Fruit fly (Drosophila melanogaster) whole organism, embryonic: Measurements from ENCODE around the gene CG6481.

Source experiments
- ATbp ChIP-seq: fragments of 200-800 bp; sonication (Bioruptor generic); optimal IDR thresholded peaks from 2 replicates; lab custom pipeline; 2017; ENCODE audit warnings: missing biosample characterization, mild to moderate bottlenecking, missing genetic modification characterization, missing genetic modification reagents
- B-H2 ChIP-seq: fragments of 200-800 bp; sonication (Bioruptor generic); optimal IDR thresholded peaks from 2 replicates; lab custom pipeline; 2018; ENCODE audit warnings: missing biosample characterization, mild to moderate bottlenecking, missing genetic modification characterization
- CG10267 ChIP-seq: fragments of 200-800 bp; sonication (Bioruptor generic); optimal IDR thresholded peaks from 2 replicates; lab custom pipeline; 2018; ENCODE audit warnings: missing biosample characterization, mild to moderate bottlenecking, missing genetic modification characterization, moderate library complexity
- CG11504 ChIP-seq: fragments of 200-800 bp; sonication (Bioruptor generic); optimal IDR thresholded peaks from 3 replicates; lab custom pipeline; 2019; ENCODE audit warnings: missing biosample characterization, mild to moderate bottlenecking, missing genetic modification characterization, moderate library complexity
- CG11695 ChIP-seq: fragments of 200-800 bp; sonication (Bioruptor generic); IDR thresholded peaks from 3 replicates; pipeline ENCODE4 v1.3.6; 2022; ENCODE audit warnings: missing biosample characterization, missing genetic modification characterization
- CG12391 ChIP-seq: fragments of 200-800 bp; sonication (Bioruptor generic); optimal IDR thresholded peaks from 3 replicates; lab custom pipeline; 2018; ENCODE audit warnings: missing biosample characterization, mild to moderate bottlenecking, missing genetic modification characterization, moderate library complexity
- CG13424 ChIP-seq: fragments of 200-800 bp; sonication (Bioruptor generic); optimal IDR thresholded peaks from 2 replicates; lab custom pipeline; 2019; ENCODE audit warnings: missing biosample characterization, mild to moderate bottlenecking, missing genetic modification characterization, moderate library complexity
- CG15269 ChIP-seq: fragments of 200-800 bp; sonication (Bioruptor generic); optimal IDR thresholded peaks from 2 replicates; lab custom pipeline; 2018; ENCODE audit warnings: missing biosample characterization, mild to moderate bottlenecking, missing genetic modification characterization, moderate library complexity
- CG15601 ChIP-seq: fragments of 200-800 bp; sonication (Bioruptor generic); optimal IDR thresholded peaks from 3 replicates; lab custom pipeline; 2019; ENCODE audit warnings: missing biosample characterization, mild to moderate bottlenecking, missing genetic modification characterization, moderate library complexity
- CG1647 ChIP-seq: fragments of 200-800 bp; sonication (Bioruptor generic); optimal IDR thresholded peaks from 3 replicates; lab custom pipeline; 2016; ENCODE audit warnings: missing biosample characterization, missing genetic modification characterization
- CG16813 ChIP-seq: fragments of 200-800 bp; sonication (Bioruptor generic); IDR thresholded peaks from 3 replicates; pipeline ENCODE4 v1.3.6; 2022; ENCODE audit warnings: missing biosample characterization, missing genetic modification characterization; ENCODE audit not compliant: partially characterized antibody
- CG17328 ChIP-seq: fragments of 200-800 bp; sonication (Bioruptor generic); IDR thresholded peaks from 2 replicates; pipeline ENCODE4 v1.3.6; 2022; ENCODE audit warnings: missing biosample characterization, missing genetic modification characterization
- CG17359 ChIP-seq: fragments of 200-800 bp; sonication (Bioruptor generic); optimal IDR thresholded peaks from 3 replicates; lab custom pipeline; 2018; ENCODE audit warnings: missing biosample characterization, mild to moderate bottlenecking, missing genetic modification characterization, moderate library complexity
- CG18262 ChIP-seq: fragments of 200-800 bp; optimal IDR thresholded peaks from 3 replicates; lab custom pipeline; 2019; ENCODE audit warnings: missing biosample characterization, mild to moderate bottlenecking, missing genetic modification characterization, moderate library complexity
- CG30020 ChIP-seq: fragments of 200-800 bp; optimal IDR thresholded peaks from 2 replicates; lab custom pipeline; 2019; ENCODE audit warnings: missing biosample characterization, mild to moderate bottlenecking, missing genetic modification characterization, moderate library complexity
- CG31365 ChIP-seq: fragments of 200-800 bp; sonication (Bioruptor generic); optimal IDR thresholded peaks from 2 replicates; lab custom pipeline; 2018; ENCODE audit warnings: missing biosample characterization, mild to moderate bottlenecking, missing genetic modification characterization
- CG31441 ChIP-seq: fragments of 200-800 bp; sonication (Bioruptor generic); IDR thresholded peaks from 2 replicates; pipeline ENCODE4 v1.3.6; 2022; ENCODE audit warnings: missing biosample characterization, missing genetic modification characterization
- CG32772 ChIP-seq: fragments of 200-800 bp; sonication (Bioruptor generic); IDR thresholded peaks from 2 replicates; pipeline ENCODE4 v1.3.6; 2022; ENCODE audit warnings: missing biosample characterization, missing genetic modification characterization
- CG4404 ChIP-seq: fragments of 200-800 bp; sonication (Bioruptor generic); IDR thresholded peaks from 2 replicates; pipeline ENCODE4 v1.3.6; 2022; ENCODE audit warnings: missing biosample characterization, missing genetic modification characterization
- CG4820 ChIP-seq: fragments of 200-800 bp; sonication (Bioruptor generic); optimal IDR thresholded peaks from 3 replicates; lab custom pipeline; 2016; ENCODE audit warnings: missing biosample characterization, missing genetic modification characterization
- CG8089 ChIP-seq: fragments of 200-800 bp; sonication (Bioruptor generic); optimal IDR thresholded peaks from 3 replicates; lab custom pipeline; 2016; ENCODE audit warnings: missing biosample characterization, missing genetic modification characterization
- Camta ChIP-seq: fragments of 200-800 bp; sonication (Bioruptor generic); optimal IDR thresholded peaks from 2 replicates; lab custom pipeline; 2016; ENCODE audit warnings: missing biosample characterization, missing genetic modification characterization
- Dad ChIP-seq: fragments of 200-800 bp; sonication (Bioruptor generic); optimal IDR thresholded peaks from 3 replicates; lab custom pipeline; 2016; ENCODE audit warnings: missing biosample characterization, missing genetic modification characterization
- Dll ChIP-seq: fragments of 200-800 bp; sonication (Bioruptor generic); IDR thresholded peaks from 4 replicates; pipeline ENCODE4 v1.3.6; 2022; ENCODE audit warnings: missing biosample characterization, missing genetic modification characterization; ENCODE audit not compliant: partially characterized antibody
- Ets65A ChIP-seq: fragments of 200-800 bp; sonication (Bioruptor generic); peaks from one replicate; lab custom pipeline; 2016; ENCODE audit warnings: missing biosample characterization, missing genetic modification characterization
- Fer2 ChIP-seq: fragments of 200-800 bp; sonication (Bioruptor generic); optimal IDR thresholded peaks from 2 replicates; lab custom pipeline; 2018; ENCODE audit warnings: missing biosample characterization, mild to moderate bottlenecking, missing genetic modification characterization, moderate library complexity
- HHEX ChIP-seq: fragments of 200-800 bp; sonication (Bioruptor generic); optimal IDR thresholded peaks from 3 replicates; lab custom pipeline; 2017; ENCODE audit warnings: missing biosample characterization, mild to moderate bottlenecking, missing genetic modification characterization, missing genetic modification reagents
- Hr78 ChIP-seq, 2 experiments: fragments of 200-800 bp in 1 of 2; fragments of >200 bp in 1 of 2; sonication (Bioruptor generic) in 1 of 2; optimal IDR thresholded peaks; 2 replicates each; lab custom pipeline; 2017 to 2019; ENCODE audit warnings: missing biosample characterization in 2 of 2, missing genetic modification characterization in 2 of 2, mild to moderate bottlenecking in 1 of 2, moderate library complexity in 1 of 2
- Neu2 ChIP-seq: fragments of 200-800 bp; sonication (Bioruptor generic); optimal IDR thresholded peaks from 3 replicates; lab custom pipeline; 2016; ENCODE audit warnings: missing biosample characterization, missing genetic modification characterization, borderline replicate concordance
- Nf-YA ChIP-seq: fragments of 200-800 bp; sonication (Bioruptor generic); IDR thresholded peaks from 2 replicates; pipeline ENCODE4 v1.3.6; 2022; ENCODE audit warnings: missing biosample characterization, missing genetic modification characterization
- Oli ChIP-seq: fragments of 200-800 bp; sonication (Bioruptor generic); optimal IDR thresholded peaks from 2 replicates; lab custom pipeline; 2018; ENCODE audit warnings: missing biosample characterization, mild to moderate bottlenecking, missing genetic modification characterization, moderate library complexity
- Stat92E ChIP-seq, 3 experiments: fragments of >200 bp in 2 of 3; fragments of 200-800 bp in 1 of 3; sonication (Bioruptor generic) in 1 of 3; optimal IDR thresholded peaks; 2 replicates each; lab custom pipeline; 2017 to 2019; ENCODE audit warnings: missing biosample characterization in 3 of 3, missing genetic modification characterization in 3 of 3, mild to moderate bottlenecking in 1 of 3, moderate library complexity in 1 of 3
- abd-A ChIP-seq: fragments of 200-800 bp; sonication (Bioruptor generic); optimal IDR thresholded peaks from 3 replicates; lab custom pipeline; 2019; ENCODE audit warnings: missing biosample characterization, mild to moderate bottlenecking, missing genetic modification characterization, moderate library complexity
- crc ChIP-seq: fragments of 200-800 bp; sonication (Bioruptor generic); optimal IDR thresholded peaks from 2 replicates; lab custom pipeline; 2016; ENCODE audit warnings: missing biosample characterization, missing genetic modification characterization
- danr ChIP-seq: fragments of 200-800 bp; sonication (Bioruptor generic); IDR thresholded peaks from 2 replicates; pipeline ENCODE4 v1.3.6; 2022; ENCODE audit warnings: missing biosample characterization, missing genetic modification characterization
- dpn ChIP-seq, 2 experiments: fragments of 200-800 bp; sonication (Bioruptor generic); optimal IDR thresholded peaks; 3 replicates each; lab custom pipeline; 2016; ENCODE audit warnings: missing biosample characterization in 2 of 2, missing genetic modification characterization in 2 of 2
- ftz-f1 ChIP-seq: fragments of 200-800 bp; sonication (Bioruptor generic); optimal IDR thresholded peaks from 2 replicates; lab custom pipeline; 2016; ENCODE audit warnings: missing biosample characterization, missing genetic modification characterization
- grn ChIP-seq: fragments of 200-800 bp; sonication (Bioruptor generic); optimal IDR thresholded peaks from 3 replicates; lab custom pipeline; 2017; ENCODE audit warnings: missing biosample characterization, missing genetic modification characterization
- her ChIP-seq: fragments of 200-800 bp; sonication (Bioruptor generic); optimal IDR thresholded peaks from 2 replicates; lab custom pipeline; 2016; ENCODE audit warnings: missing biosample characterization, missing genetic modification characterization
- inv ChIP-seq: fragments of 200-800 bp; sonication (Bioruptor generic); IDR thresholded peaks from 2 replicates; pipeline ENCODE4 v1.3.6; 2022; ENCODE audit warnings: missing biosample characterization, missing genetic modification characterization; ENCODE audit not compliant: partially characterized antibody
- lbe ChIP-seq: fragments of 200-800 bp; sonication (Bioruptor generic); optimal IDR thresholded peaks from 2 replicates; lab custom pipeline; 2016; ENCODE audit warnings: missing biosample characterization, mild to moderate bottlenecking, missing genetic modification characterization
- odd ChIP-seq: fragments of 200-800 bp; sonication (Bioruptor generic); optimal IDR thresholded peaks from 2 replicates; lab custom pipeline; 2017; ENCODE audit warnings: missing biosample characterization, mild to moderate bottlenecking, missing genetic modification characterization
- pfk ChIP-seq: fragments of 200-800 bp; sonication (Bioruptor generic); optimal IDR thresholded peaks from 2 replicates; lab custom pipeline; 2018; ENCODE audit warnings: missing biosample characterization, mild to moderate bottlenecking, missing genetic modification characterization, moderate library complexity
- psq ChIP-seq: fragments of 200-800 bp; sonication (Bioruptor generic); optimal IDR thresholded peaks from 2 replicates; lab custom pipeline; 2017; ENCODE audit warnings: missing biosample characterization, missing genetic modification characterization
- tll ChIP-seq, 2 experiments: fragments of 200-800 bp in 1 of 2; fragments of >200 bp in 1 of 2; sonication (Bioruptor generic) in 1 of 2; optimal IDR thresholded peaks; 2 replicates each; lab custom pipeline; 2017 to 2019; ENCODE audit warnings: missing biosample characterization in 2 of 2, missing genetic modification characterization in 2 of 2, mild to moderate bottlenecking in 1 of 2, moderate library complexity in 1 of 2
- twi ChIP-seq: fragments of 200-800 bp; optimal IDR thresholded peaks from 2 replicates; lab custom pipeline; 2019; ENCODE audit warnings: missing biosample characterization, mild to moderate bottlenecking, missing genetic modification characterization, moderate library complexity
- vfl ChIP-seq: fragments of 200-800 bp; sonication (Bioruptor generic); optimal IDR thresholded peaks from 2 replicates; lab custom pipeline; 2016; ENCODE audit warnings: missing biosample characterization, missing genetic modification characterization
- z ChIP-seq: fragments of 200-800 bp; sonication (Bioruptor generic); IDR thresholded peaks from 3 replicates; pipeline ENCODE4 v1.3.6; 2022; ENCODE audit warnings: missing biosample characterization, missing genetic modification characterization
- zf30C ChIP-seq: fragments of 200-800 bp; sonication (Bioruptor generic); optimal IDR thresholded peaks from 3 replicates; lab custom pipeline; 2018; ENCODE audit warnings: missing biosample characterization, mild to moderate bottlenecking, missing genetic modification characterization

The CG6481 gene

dm6 chrX:18523146-18523812 is 1.0 kb upstream of the CG6481 start (continued):
- TF ChIP-seq CG17359: no peak
- TF ChIP-seq pfk (GFP tag; lab: Kevin White, UChicago): no peak
- TF ChIP-seq inv (GFP tag; lab: Robert Waterston, UW): no peak
- TF ChIP-seq z: no peak
- no peak for TF ChIP-seq B-H2 (GFP tag; lab: Kevin White, UChicago)
- TF ChIP-seq tll (GFP tag; optimal IDR thresholded peaks at IDR 0.05; lab: Kevin White, UChicago): no peak
- TF ChIP-seq Ets65A (GFP tag; lab: Kevin White, UChicago): peak; percentile 39
- TF ChIP-seq grn (GFP tag; lab: Kevin White, UChicago): no peak
- TF ChIP-seq CG18262 (tag; lab: Kevin White, UChicago): peak; percentile 71
- peak; percentile 8 for TF ChIP-seq Oli (tag; lab: Kevin White, UChicago)
- peak in 1 of 2 experiments; percentile 70 for TF ChIP-seq Hr78 (GFP tag; optimal IDR thresholded peaks at IDR 0.05; lab: Kevin White, UChicago)
- TF ChIP-seq her: no peak
- TF ChIP-seq Neu2 (GFP tag; lab: Kevin White, UChicago): no peak
- TF ChIP-seq Stat92E (GFP tag; optimal IDR thresholded peaks at IDR 0.05; lab: Kevin White, UChicago): no peak
- no peak for TF ChIP-seq CG11695
- TF ChIP-seq Camta (GFP tag; lab: Kevin White, UChicago): no peak
- TF ChIP-seq vfl (GFP tag; lab: Kevin White, UChicago): no peak
- TF ChIP-seq psq (GFP tag; lab: Kevin White, UChicago): no peak
- TF ChIP-seq twi (tag; lab: Kevin White, UChicago): no peak
- TF ChIP-seq abd-A (tag; lab: Kevin White, UChicago): no peak
- TF ChIP-seq Fer2 (tag; lab: Kevin White, UChicago): no peak
- peak; percentile 43 for TF ChIP-seq CG11504 (tag; lab: Kevin White, UChicago)
- no peak for TF ChIP-seq crc (GFP tag; lab: Kevin White, UChicago)
- no peak for TF ChIP-seq zf30C
- no peak for TF ChIP-seq odd (GFP tag; lab: Kevin White, UChicago)
- TF ChIP-seq CG8089 (GFP tag; lab: Kevin White, UChicago): no peak
- no peak for TF ChIP-seq CG15269 (tag; lab: Kevin White, UChicago)
- no peak for TF ChIP-seq CG1647 (GFP tag; lab: Kevin White, UChicago)
- TF ChIP-seq CG31441: peak; percentile 32; the same call in 1 of the 2 replicates
- TF ChIP-seq CG16813 (GFP tag; lab: Robert Waterston, UW): no peak
- TF ChIP-seq CG12391 (tag; lab: Kevin White, UChicago): peak; percentile 32
- TF ChIP-seq CG17328: 0 out of 2 replicates have a peak, but pooled peaks have one; percentile 10
- no peak for TF ChIP-seq Dll (GFP tag; lab: Robert Waterston, UW)
- no peak for TF ChIP-seq Nf-YA (GFP tag; lab: Robert Waterston, UW)
- no peak for TF ChIP-seq HHEX (GFP tag; lab: Kevin White, UChicago)
- TF ChIP-seq CG4404: no peak
- no peak for TF ChIP-seq CG31365 (tag; lab: Kevin White, UChicago)
- no peak for TF ChIP-seq ATbp (GFP tag; lab: Kevin White, UChicago)
- no peak for TF ChIP-seq CG15601 (tag; lab: Kevin White, UChicago)
- no peak for TF ChIP-seq CG10267
- no peak for TF ChIP-seq Dad (GFP tag; lab: Kevin White, UChicago)
- TF ChIP-seq CG4820: no peak
- TF ChIP-seq ftz-f1 (GFP tag; lab: Kevin White, UChicago): no peak
- TF ChIP-seq dpn (GFP tag; optimal IDR thresholded peaks at IDR 0.05; lab: Kevin White, UChicago): no peak
- TF ChIP-seq CG30020 (tag; lab: Kevin White, UChicago): no peak
- TF ChIP-seq CG13424 (tag; lab: Kevin White, UChicago): no peak
- no peak for TF ChIP-seq CG32772 (GFP tag; lab: Robert Waterston, UW)
- no peak for TF ChIP-seq danr (GFP tag; lab: Robert Waterston, UW)
- TF ChIP-seq lbe (GFP tag; lab: Kevin White, UChicago): no peak
